Worm (Caenorhabditis elegans) whole organism, L4 larva: ENCODE results near the gene T27E4.5.

Experiments
- F49E8.2 ChIP-seq: sonication (generic microtip); optimal IDR thresholded peaks from 2 replicates; lab custom pipeline; 2016; ENCODE audit warnings: missing compliant biosample characterization, mild to moderate bottlenecking, missing genetic modification characterization, borderline replicate concordance
- ama-1 ChIP-seq: fragments of 150-350 bp; optimal IDR thresholded peaks from 2 replicates; lab custom pipeline; 2014; ENCODE audit warnings: inconsistent platforms, mixed read lengths
- ceh-82 ChIP-seq: sonication (generic microtip); optimal IDR thresholded peaks from 2 replicates; lab custom pipeline; 2017; ENCODE audit warnings: missing biosample characterization, missing genetic modification characterization
- fkh-10 ChIP-seq: fragments of 150-350 bp; optimal IDR thresholded peaks from 2 replicates; lab custom pipeline; 2014; ENCODE audit warnings: missing biosample characterization, missing genetic modification reagents, missing genetic modification characterization
- mep-1 ChIP-seq: fragments of 150-350 bp; sonication (generic microtip); optimal IDR thresholded peaks from 3 replicates; lab custom pipeline; 2014; ENCODE audit warnings: missing biosample characterization, missing genetic modification characterization
- nhr-76 ChIP-seq: fragments of 150-350 bp; optimal IDR thresholded peaks from 2 replicates; lab custom pipeline; 2014; ENCODE audit warnings: missing biosample characterization, missing genetic modification characterization
- pqm-1 ChIP-seq: sonication (generic microtip); optimal IDR thresholded peaks from 2 replicates; lab custom pipeline; 2017; ENCODE audit warnings: missing biosample characterization, missing genetic modification characterization
- skn-1 ChIP-seq: fragments of 150-350 bp; optimal IDR thresholded peaks from 2 replicates; lab custom pipeline; 2014; ENCODE audit warnings: missing biosample characterization, missing genetic modification characterization
- snpc-1.2 ChIP-seq: fragments of 200-800 bp; sonication (Bioruptor generic); IDR thresholded peaks from 2 replicates; pipeline ENCODE4 v1.3.6; 2022; ENCODE audit warnings: missing genetic modification reagents, missing genetic modification characterization, missing compliant biosample characterization

DNA sequence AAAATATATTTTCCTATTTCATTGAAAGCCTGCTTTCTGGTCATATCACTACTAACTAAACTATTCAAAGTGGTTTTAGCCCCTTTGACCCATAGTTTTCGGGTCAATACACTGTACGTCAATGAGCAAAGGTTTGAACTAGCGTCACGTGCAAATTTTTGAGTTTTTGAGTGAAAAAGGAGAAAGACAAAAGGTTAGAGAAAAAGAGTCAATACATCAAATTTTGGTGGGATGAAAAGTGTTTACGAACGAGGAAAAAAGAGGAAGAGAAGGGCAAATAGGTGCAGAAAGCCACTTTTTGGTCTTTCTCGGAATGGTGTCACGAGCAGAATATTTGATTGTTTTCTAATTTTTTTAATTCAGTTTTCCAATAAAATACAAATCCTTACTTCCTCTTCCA lies 6.2 kb upstream of the T27E4.5 start:
- no peak for TF ChIP-seq skn-1 (tag; lab: Kevin White, UChicago)
- no peak for TF ChIP-seq nhr-76 (tag; lab: Kevin White, UChicago)
- no peak for TF ChIP-seq fkh-10 (GFP tag; lab: Kevin White, UChicago)
- TF ChIP-seq F49E8.2 (tag; lab: Kevin White, UChicago), result no peak
- TF ChIP-seq pqm-1 (tag; lab: Kevin White, UChicago), result no peak
- TF ChIP-seq mep-1, result no peak
- no peak for TF ChIP-seq snpc-1.2 (GFP tag; lab: Robert Waterston, UW)
- no peak for TF ChIP-seq ama-1 (lab: Kevin White, UChicago)
- no peak for TF ChIP-seq ceh-82
